Worm (Caenorhabditis elegans): ENCODE data around the gene ifb-1.

ifb-1 gene

ce11 chrII:5765318-5765717, at the start of gene ifb-1:
TSS of gene ifb-1 (plus strand) at chrII:5765618.
- TF ChIP-seq him-1 (tag; optimal IDR thresholded peaks at IDR 0.05), result no peak
- no peak for TF ChIP-seq W03F9.2 (tag; optimal IDR thresholded peaks at IDR 0.05)
- TF ChIP-seq dao-5 (tag; optimal IDR thresholded peaks at IDR 0.05), result no peak

- TF ChIP-seq W03F9.2 (tag; optimal IDR thresholded peaks at IDR 0.05) (no peak), dao-5 (tag; optimal IDR thresholded peaks at IDR 0.05) (no peak)
Observed at ce11 chrII:5715745-5716357, 49.6 kb upstream of the ifb-1 start, which contains the start of the genes C18A3.10 and C18A3.3. TSS of gene C18A3.10 (minus strand) at chrII:5715845. TSS of gene C18A3.3 (plus strand) at chrII:5716307.

- TF ChIP-seq him-1 (tag; optimal IDR thresholded peaks at IDR 0.05) (no peak), dao-5 (tag; optimal IDR thresholded peaks at IDR 0.05) (no peak), W03F9.2 (tag; optimal IDR thresholded peaks at IDR 0.05) (no peak)
Observed at ce11 chrII:5717831-5718230, 47.6 kb upstream of the ifb-1 start, which contains the start of gene zipt-3. TSS of gene zipt-3 (plus strand) at chrII:5718131.

- no peak for TF ChIP-seq dao-5 (tag; optimal IDR thresholded peaks at IDR 0.05)
- TF ChIP-seq him-1 (tag; optimal IDR thresholded peaks at IDR 0.05), result no peak
- TF ChIP-seq W03F9.2 (tag; optimal IDR thresholded peaks at IDR 0.05), result no peak
Observed at ce11 chrII:5719848-5720247, 45.6 kb upstream of the ifb-1 start, which contains the start of gene damt-1. TSS of gene damt-1 (plus strand) at chrII:5720148.

- TF ChIP-seq W03F9.2 (tag; optimal IDR thresholded peaks at IDR 0.05) (no peak), him-1 (tag; optimal IDR thresholded peaks at IDR 0.05) (peak; percentile 83)
Observed at ce11 chrII:5725094-5725493, 40.3 kb upstream of the ifb-1 start.

ce11 chrII:5727707-5728106, 37.7 kb upstream of the ifb-1 start, which contains the start of gene rab-3:
TSS of gene rab-3 (minus strand) at chrII:5727853.
- peak; percentile 1 for TF ChIP-seq him-1 (tag; optimal IDR thresholded peaks at IDR 0.05)
- TF ChIP-seq W03F9.2 (tag; optimal IDR thresholded peaks at IDR 0.05), result no peak

- TF ChIP-seq W03F9.2 (tag; optimal IDR thresholded peaks at IDR 0.05) (no peak), him-1 (tag; optimal IDR thresholded peaks at IDR 0.05) (no peak), dao-5 (tag; optimal IDR thresholded peaks at IDR 0.05) (no peak)
Observed at ce11 chrII:5730343-5731083, 34.9 kb upstream of the ifb-1 start, which contains the start of the genes C18A3.7 and C18A3.11. TSS of gene C18A3.7 (minus strand) at chrII:5730443. TSS of gene C18A3.11 (plus strand) at chrII:5731033.

ce11 chrII:5734883-5735282, 30.5 kb upstream of the ifb-1 start:
- TF ChIP-seq dao-5 (tag; optimal IDR thresholded peaks at IDR 0.05) (no peak), W03F9.2 (tag; optimal IDR thresholded peaks at IDR 0.05) (no peak), him-1 (tag; optimal IDR thresholded peaks at IDR 0.05) (no peak)

- no peak for TF ChIP-seq dao-5 (tag; optimal IDR thresholded peaks at IDR 0.05)
- no peak for TF ChIP-seq W03F9.2 (tag; optimal IDR thresholded peaks at IDR 0.05)
- no peak for TF ChIP-seq him-1 (tag; optimal IDR thresholded peaks at IDR 0.05)
Observed at ce11 chrII:5735744-5736143, 29.7 kb upstream of the ifb-1 start.

- no peak for TF ChIP-seq dao-5 (tag; optimal IDR thresholded peaks at IDR 0.05)
- TF ChIP-seq him-1 (tag; optimal IDR thresholded peaks at IDR 0.05), result no peak
- no peak for TF ChIP-seq W03F9.2 (tag; optimal IDR thresholded peaks at IDR 0.05)
Observed at ce11 chrII:5736599-5736998, 28.8 kb upstream of the ifb-1 start.

- TF ChIP-seq W03F9.2 (tag; optimal IDR thresholded peaks at IDR 0.05) (no peak), him-1 (tag; optimal IDR thresholded peaks at IDR 0.05) (no peak), dao-5 (tag; optimal IDR thresholded peaks at IDR 0.05) (no peak)
Observed at ce11 chrII:5738795-5739194, 26.6 kb upstream of the ifb-1 start, which contains the start of gene hlh-14. TSS of gene hlh-14 (minus strand) at chrII:5738895.

- TF ChIP-seq W03F9.2 (tag; optimal IDR thresholded peaks at IDR 0.05), result no peak
- no peak for TF ChIP-seq him-1 (tag; optimal IDR thresholded peaks at IDR 0.05)
- TF ChIP-seq dao-5 (tag; optimal IDR thresholded peaks at IDR 0.05), result no peak
Observed at ce11 chrII:5742767-5743166, 22.7 kb upstream of the ifb-1 start.

- TF ChIP-seq W03F9.2 (tag; optimal IDR thresholded peaks at IDR 0.05) (no peak), dao-5 (tag; optimal IDR thresholded peaks at IDR 0.05) (no peak), him-1 (tag; optimal IDR thresholded peaks at IDR 0.05) (no peak)
Observed at ce11 chrII:5744342-5744741, 21.1 kb upstream of the ifb-1 start.

- TF ChIP-seq W03F9.2 (tag; optimal IDR thresholded peaks at IDR 0.05) (no peak), dao-5 (tag; optimal IDR thresholded peaks at IDR 0.05) (no peak), him-1 (tag; optimal IDR thresholded peaks at IDR 0.05) (no peak)
Observed at ce11 chrII:5745088-5745487, 20.3 kb upstream of the ifb-1 start, which contains the start of gene F10C1.9. TSS of gene F10C1.9 (minus strand) at chrII:5745284.

Measured in whole organism, L4/young adult.